Fruit fly (Drosophila melanogaster) whole organism, prepupa: ENCODE results near the gene CG8379.

Experiments
- CG16779 ChIP-seq: fragments of 200-800 bp; sonication (Bioruptor generic); optimal IDR thresholded peaks from 3 replicates; lab custom pipeline; 2017; ENCODE audit warnings: missing biosample characterization, mild to moderate bottlenecking, missing genetic modification characterization
- CG4318 ChIP-seq: fragments of 200-800 bp; sonication (Bioruptor generic); optimal IDR thresholded peaks from 3 replicates; lab custom pipeline; 2017; ENCODE audit warnings: missing biosample characterization, mild to moderate bottlenecking, missing genetic modification characterization
- Ets96B ChIP-seq: fragments of 200-800 bp; optimal IDR thresholded peaks from 2 replicates; lab custom pipeline; 2019; ENCODE audit warnings: missing biosample characterization, mild to moderate bottlenecking, missing genetic modification characterization, moderate library complexity
- OdsH ChIP-seq: fragments of 200-800 bp; sonication (Bioruptor generic); optimal IDR thresholded peaks from 3 replicates; lab custom pipeline; 2016; ENCODE audit warnings: missing biosample characterization, missing genetic modification characterization
- dac ChIP-seq: fragments of 200-800 bp; sonication (Bioruptor generic); optimal IDR thresholded peaks from 2 replicates; lab custom pipeline; 2017; ENCODE audit warnings: missing biosample characterization, mild to moderate bottlenecking, missing genetic modification characterization
- esn ChIP-seq: fragments of 200-800 bp; sonication (Bioruptor generic); optimal IDR thresholded peaks from 2 replicates; lab custom pipeline; 2016; ENCODE audit warnings: missing biosample characterization, mild to moderate bottlenecking, missing genetic modification characterization, moderate library complexity
- svp ChIP-seq: fragments of 200-800 bp; sonication (Bioruptor generic); peaks from one replicate; lab custom pipeline; 2016; ENCODE audit warnings: missing biosample characterization, missing genetic modification characterization
- vri ChIP-seq: fragments of 200-800 bp; sonication (Bioruptor generic); optimal IDR thresholded peaks from 3 replicates; lab custom pipeline; 2016; ENCODE audit warnings: missing biosample characterization, mild to moderate bottlenecking, missing genetic modification characterization

DNA sequence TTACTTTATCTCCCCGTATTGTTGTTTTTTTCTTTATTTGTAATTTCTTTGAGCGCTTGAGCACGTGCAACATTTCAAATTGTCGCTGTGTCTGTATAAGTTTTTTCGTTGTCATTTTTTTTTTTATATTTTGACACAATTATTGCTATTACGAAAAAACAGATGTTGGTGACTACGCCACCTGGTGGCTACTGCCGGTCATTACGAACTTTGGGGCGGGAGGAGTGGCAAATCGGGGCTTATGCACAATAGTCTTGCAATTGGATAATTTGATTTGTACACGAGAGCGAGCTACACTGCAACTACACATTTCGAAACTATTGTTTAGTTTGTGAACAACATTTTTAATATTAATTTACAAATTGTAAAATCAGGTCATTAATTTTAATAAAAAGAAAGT is 35.1 kb downstream of the CG8379 start:
- no peak for TF ChIP-seq esn (GFP tag; lab: Kevin White, UChicago)
- TF ChIP-seq CG16779 (tag; lab: Kevin White, UChicago) = no peak
- no peak for TF ChIP-seq svp (GFP tag; lab: Kevin White, UChicago)
- no peak for TF ChIP-seq OdsH (GFP tag; lab: Kevin White, UChicago)
- no peak for TF ChIP-seq Ets96B
- no peak for TF ChIP-seq dac (GFP tag; lab: Kevin White, UChicago)
- TF ChIP-seq vri (GFP tag; lab: Kevin White, UChicago) = no peak
- TF ChIP-seq CG4318 (GFP tag; lab: Kevin White, UChicago) = no peak
